Fruit fly (Drosophila melanogaster): ENCODE data around the gene Tao.
A peak's percentile ranks its signal among the peaks of the same experiment; 100 is the strongest.

Tao gene

dm6 chrX:19578908-19579647, 522 bp downstream of the Tao start:
- no peak for TF ChIP-seq Sin3A (optimal IDR thresholded peaks at IDR 0.05)
- no peak for TF ChIP-seq Myc (optimal IDR thresholded peaks at IDR 0.05)
- TF ChIP-seq ttk (optimal IDR thresholded peaks at IDR 0.05), result no peak
- no peak for TF ChIP-seq h (optimal IDR thresholded peaks at IDR 0.05)
- TF ChIP-seq psq (optimal IDR thresholded peaks at IDR 0.05), result no peak
- TF ChIP-seq insv (optimal IDR thresholded peaks at IDR 0.05), result no peak

DNA sequence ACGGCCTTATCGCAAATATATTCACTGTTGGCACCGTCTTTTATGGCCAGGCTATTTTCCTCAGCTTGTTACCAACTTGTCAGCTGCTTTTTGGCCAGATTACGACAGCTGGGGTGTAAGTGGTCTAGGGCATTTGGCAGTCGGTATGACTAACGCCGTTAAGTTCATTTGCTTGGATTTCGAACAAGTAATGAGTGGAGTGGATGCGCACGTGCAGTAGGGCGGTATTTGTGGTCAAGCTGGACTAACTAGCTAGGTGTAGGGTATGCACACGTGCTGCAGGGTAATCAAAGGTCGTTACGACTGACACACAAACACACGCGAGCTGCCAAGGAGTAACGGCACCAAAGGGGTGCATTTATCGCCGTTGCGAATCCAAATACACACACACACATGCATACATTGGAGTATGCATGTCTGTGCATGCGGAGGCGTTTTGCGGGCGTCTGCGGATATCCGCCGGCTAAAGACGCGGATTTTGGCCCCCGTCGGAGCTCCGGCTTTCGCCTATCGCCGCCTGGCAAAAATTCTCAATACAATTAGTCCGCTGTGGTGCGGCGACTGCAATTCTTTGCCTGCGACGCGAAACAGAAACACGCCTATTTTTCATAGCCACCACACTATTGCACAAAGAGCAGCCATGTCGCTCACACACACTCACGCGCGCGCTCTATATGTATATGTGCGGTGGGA, 1.5 kb downstream of the Tao start:
- no peak for TF ChIP-seq Myc (optimal IDR thresholded peaks at IDR 0.05)
- TF ChIP-seq ttk (optimal IDR thresholded peaks at IDR 0.05), result peak; percentile 6

DNA sequence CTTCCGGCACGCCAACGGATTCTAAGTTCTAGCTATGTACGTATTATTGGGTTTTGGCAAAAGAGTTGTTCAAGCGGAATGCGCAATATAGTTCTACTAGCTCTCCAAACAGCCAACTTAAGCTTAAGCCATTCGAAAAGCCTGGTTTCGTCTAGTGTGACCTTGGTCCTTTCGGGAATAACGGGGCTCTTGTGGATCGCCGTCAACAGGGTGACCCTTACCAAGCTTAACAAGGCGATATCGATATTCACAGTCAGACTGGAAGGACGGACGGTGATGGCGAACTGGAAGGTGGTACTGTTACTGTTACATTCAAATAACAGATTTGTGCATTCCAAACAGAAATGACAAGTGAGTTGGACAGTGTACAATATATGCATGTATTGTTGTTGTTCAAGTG, 5.9 kb downstream of the Tao start:
- TF ChIP-seq h (optimal IDR thresholded peaks at IDR 0.05) (no peak), Myc (optimal IDR thresholded peaks at IDR 0.05) (no peak)

DNA sequence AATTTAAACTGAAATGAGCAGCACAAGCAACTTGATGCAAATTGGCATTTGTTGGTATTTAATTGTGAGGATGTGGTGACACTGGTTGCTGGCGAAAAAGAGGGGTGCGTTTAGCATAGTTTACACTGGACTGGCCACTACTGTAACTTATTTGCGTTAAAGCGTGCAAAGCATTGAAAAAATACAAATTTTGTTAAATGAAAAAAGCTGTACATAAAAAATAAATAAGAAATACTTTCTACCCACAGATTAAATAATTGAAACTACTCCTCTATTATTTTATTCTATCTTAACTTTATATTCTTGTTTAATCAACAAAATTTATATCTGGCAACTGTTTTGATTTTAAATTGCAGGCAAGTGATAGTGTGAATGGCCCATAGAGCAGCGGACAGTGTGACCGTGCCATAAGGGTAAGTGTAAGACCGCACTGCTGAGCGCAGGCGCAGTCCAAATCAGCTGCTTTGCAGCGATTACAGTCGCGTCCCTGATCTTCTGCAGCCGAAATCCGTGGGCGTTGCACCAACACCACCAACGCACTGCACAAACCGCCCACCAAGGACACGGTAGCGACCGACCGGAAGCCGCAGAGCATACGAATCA, 13.8 kb downstream of the Tao start, which contains the start of the genes Grip84 and car:
Grip84 (minus strand) TSS at position 51 of the 603 bp plus-strand sequence.
car (plus strand) TSS at position 306 of the 603 bp plus-strand sequence.
- TF ChIP-seq ttk (optimal IDR thresholded peaks at IDR 0.05), result no peak
- no peak for TF ChIP-seq psq (optimal IDR thresholded peaks at IDR 0.05)
- TF ChIP-seq Myc (optimal IDR thresholded peaks at IDR 0.05), result no peak
- no peak for TF ChIP-seq Sin3A (optimal IDR thresholded peaks at IDR 0.05)
- TF ChIP-seq h (optimal IDR thresholded peaks at IDR 0.05), result no peak
- no peak for TF ChIP-seq insv (optimal IDR thresholded peaks at IDR 0.05)

DNA sequence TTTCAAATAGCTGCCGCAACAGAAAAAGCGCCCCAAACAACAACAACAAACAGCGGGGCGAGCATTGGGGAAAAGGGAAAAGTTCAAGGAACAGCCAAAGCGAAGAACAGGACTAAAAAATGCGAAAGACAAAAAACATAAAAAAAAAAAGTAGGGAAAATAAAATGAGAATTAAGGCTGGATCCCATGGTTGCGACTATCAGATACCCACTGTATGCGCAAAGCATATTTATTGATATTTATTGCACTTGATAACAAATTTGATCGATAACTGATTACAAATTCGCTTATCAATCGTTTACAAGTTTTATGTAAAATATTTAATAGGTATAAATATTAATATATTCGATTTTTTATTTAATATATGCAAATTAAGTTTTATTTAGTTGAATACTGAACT, 30.0 kb downstream of the Tao start:
- TF ChIP-seq ttk (optimal IDR thresholded peaks at IDR 0.05) (no peak), Myc (optimal IDR thresholded peaks at IDR 0.05) (no peak), insv (optimal IDR thresholded peaks at IDR 0.05) (no peak), Sin3A (optimal IDR thresholded peaks at IDR 0.05) (no peak), psq (optimal IDR thresholded peaks at IDR 0.05) (no peak), h (optimal IDR thresholded peaks at IDR 0.05) (no peak)

- TF ChIP-seq psq (optimal IDR thresholded peaks at IDR 0.05) (no peak), h (optimal IDR thresholded peaks at IDR 0.05) (no peak), Myc (optimal IDR thresholded peaks at IDR 0.05) (no peak), Sin3A (optimal IDR thresholded peaks at IDR 0.05) (no peak), ttk (optimal IDR thresholded peaks at IDR 0.05) (no peak), insv (optimal IDR thresholded peaks at IDR 0.05) (no peak)
Observed at dm6 chrX:19548438-19548837, 31.2 kb downstream of the Tao start.

dm6 chrX:19547382-19547781, 32.2 kb downstream of the Tao start, which contains the start of gene CG32532:
CG32532 (minus strand) TSS chrX:19547482.
- TF ChIP-seq insv (optimal IDR thresholded peaks at IDR 0.05) (no peak), ttk (optimal IDR thresholded peaks at IDR 0.05) (no peak), psq (optimal IDR thresholded peaks at IDR 0.05) (no peak), Myc (optimal IDR thresholded peaks at IDR 0.05) (no peak), Sin3A (optimal IDR thresholded peaks at IDR 0.05) (no peak)

DNA sequence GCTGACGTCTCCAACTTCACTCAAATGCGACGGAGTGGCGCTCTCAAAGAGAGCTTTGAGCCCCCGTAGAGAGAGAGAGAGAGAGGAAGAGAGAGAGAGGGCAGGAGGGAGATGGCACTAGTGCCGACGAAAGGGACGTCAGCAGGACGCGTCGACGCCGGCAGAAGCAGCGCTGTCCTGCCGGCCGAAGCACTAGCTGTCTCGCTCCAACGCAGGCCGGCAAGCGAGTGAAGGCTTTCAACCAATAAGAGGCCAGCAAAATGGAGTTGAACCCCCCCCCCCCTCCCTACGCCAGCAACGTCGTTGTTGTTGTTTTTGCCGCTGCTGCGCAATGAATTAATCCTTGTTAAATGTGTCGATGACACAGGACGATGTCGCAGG, 33.0 kb downstream of the Tao start:
- no peak for TF ChIP-seq psq (optimal IDR thresholded peaks at IDR 0.05)
- no peak for TF ChIP-seq Myc (optimal IDR thresholded peaks at IDR 0.05)
- TF ChIP-seq ttk (optimal IDR thresholded peaks at IDR 0.05), result no peak
- TF ChIP-seq Sin3A (optimal IDR thresholded peaks at IDR 0.05), result no peak
- TF ChIP-seq h (optimal IDR thresholded peaks at IDR 0.05), result no peak
- TF ChIP-seq insv (optimal IDR thresholded peaks at IDR 0.05), result no peak

DNA sequence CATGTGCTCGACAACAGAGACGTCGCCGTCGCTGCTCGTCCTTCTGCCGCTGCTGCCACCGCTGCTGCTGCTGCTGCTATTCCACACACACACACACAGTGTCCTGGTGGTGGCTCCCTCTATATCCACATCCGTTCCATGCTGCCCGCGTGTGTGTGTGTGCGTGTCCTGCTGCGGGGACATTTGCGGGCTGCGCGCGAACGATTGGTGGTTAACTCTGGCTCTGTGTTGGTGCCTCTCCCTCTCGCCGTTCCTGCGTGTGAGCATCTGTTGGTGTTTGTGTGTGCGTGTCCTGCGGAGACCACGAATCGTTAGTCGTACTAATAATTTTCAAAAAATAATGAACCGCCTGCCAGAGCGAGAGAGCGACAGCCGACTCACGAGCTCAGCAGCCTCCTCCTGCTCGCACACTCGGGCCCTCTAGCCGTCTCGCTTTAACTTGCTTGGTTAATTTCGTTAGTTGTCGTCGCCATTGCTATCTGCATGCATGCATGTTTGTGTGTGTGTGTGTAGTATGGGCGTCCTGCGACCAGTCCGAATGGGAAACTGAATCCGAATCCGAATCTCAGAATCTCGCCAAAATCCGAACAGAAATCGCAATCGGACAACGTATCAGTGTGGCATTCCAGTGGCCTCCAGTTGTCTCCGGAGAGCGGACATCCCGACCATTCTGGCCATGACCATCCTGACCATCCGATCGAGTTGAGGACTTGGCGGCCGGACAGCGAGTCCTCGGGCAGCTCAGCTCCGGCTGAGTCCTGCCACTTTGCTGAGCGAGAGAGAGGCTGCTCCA, 33.5 kb downstream of the Tao start:
- TF ChIP-seq Myc (optimal IDR thresholded peaks at IDR 0.05), result no peak
- no peak for TF ChIP-seq psq (optimal IDR thresholded peaks at IDR 0.05)
- TF ChIP-seq insv (optimal IDR thresholded peaks at IDR 0.05), result no peak

- TF ChIP-seq ttk (optimal IDR thresholded peaks at IDR 0.05) (no peak), h (optimal IDR thresholded peaks at IDR 0.05) (no peak), Myc (optimal IDR thresholded peaks at IDR 0.05) (no peak), Sin3A (optimal IDR thresholded peaks at IDR 0.05) (no peak), psq (optimal IDR thresholded peaks at IDR 0.05) (no peak), insv (optimal IDR thresholded peaks at IDR 0.05) (no peak)
Observed at dm6 chrX:19535394-19535793, 44.2 kb downstream of the Tao start.

DNA sequence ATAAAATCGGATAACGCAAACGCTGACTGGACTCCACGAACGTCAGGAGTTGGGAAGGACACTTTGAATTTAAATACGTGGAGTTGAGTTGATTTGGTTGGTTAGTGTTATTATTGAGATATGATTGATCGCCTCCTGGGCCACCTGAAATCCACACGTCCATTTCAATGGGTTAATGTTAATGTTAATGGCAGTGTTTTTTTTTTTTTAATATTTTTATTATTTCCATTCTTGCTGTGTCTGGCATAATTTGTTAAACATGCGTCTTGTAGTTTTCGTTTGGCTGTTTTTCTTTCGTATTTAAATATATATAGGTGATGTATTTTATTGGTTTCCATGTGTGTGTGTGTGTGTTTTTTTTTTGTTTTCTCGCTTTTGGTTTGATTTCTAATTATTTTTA, 48.0 kb downstream of the Tao start, which contains the start of gene CG12231:
CG12231 (minus strand) TSS at position 101 of the 400 bp plus-strand sequence.
- TF ChIP-seq Sin3A (optimal IDR thresholded peaks at IDR 0.05), result no peak
- TF ChIP-seq ttk (optimal IDR thresholded peaks at IDR 0.05), result no peak
- TF ChIP-seq psq (optimal IDR thresholded peaks at IDR 0.05), result no peak

- no peak for TF ChIP-seq Sin3A (optimal IDR thresholded peaks at IDR 0.05)
- no peak for TF ChIP-seq psq (optimal IDR thresholded peaks at IDR 0.05)
- TF ChIP-seq insv (optimal IDR thresholded peaks at IDR 0.05), result no peak
- no peak for TF ChIP-seq ttk (optimal IDR thresholded peaks at IDR 0.05)
- TF ChIP-seq Myc (optimal IDR thresholded peaks at IDR 0.05), result no peak
- no peak for TF ChIP-seq h (optimal IDR thresholded peaks at IDR 0.05)
Observed at dm6 chrX:19522597-19522996, 57.0 kb downstream of the Tao start.
